Worm (Caenorhabditis elegans): ENCODE data around the gene sna-1.

ce11 chrV:6694668-6695067 is 15.8 kb downstream of the sna-1 start, which contains the start of gene W02F12.8:
- no peak for TF ChIP-seq ztf-23 (GFP tag; IDR thresholded peaks at IDR 0.05)
- TF ChIP-seq tab-1 (GFP tag; IDR thresholded peaks at IDR 0.05) = no peak
- TF ChIP-seq flt-1 (GFP tag; IDR thresholded peaks at IDR 0.05) = no peak
- TF ChIP-seq ztf-29 (GFP tag; IDR thresholded peaks at IDR 0.05) = no peak
- TF ChIP-seq klf-2 (GFP tag; conservative IDR thresholded peaks at IDR 0.05) = no peak
- no peak for TF ChIP-seq cog-1 (tag; optimal IDR thresholded peaks at IDR 0.05)
- no peak for TF ChIP-seq ref-1 (GFP tag; conservative IDR thresholded peaks at IDR 0.05)
- no peak for TF ChIP-seq med-1 (GFP tag; optimal IDR thresholded peaks at IDR 0.05; ENCODE audit: insufficient read depth)

Measured in whole organism, midembryonic.